Worm (Caenorhabditis elegans): ENCODE results near the gene C08E8.1.

ce11 chrV:18346080-18346479 lies 16.2 kb downstream of the C08E8.1 start:
- TF ChIP-seq hlh-13 (GFP tag; optimal IDR thresholded peaks at IDR 0.05) = no peak
- no peak for TF ChIP-seq hlh-15 (tag; optimal IDR thresholded peaks at IDR 0.05)
- TF ChIP-seq sox-4 (tag; optimal IDR thresholded peaks at IDR 0.05) = no peak
- no peak for TF ChIP-seq T23F11.4 (GFP tag; optimal IDR thresholded peaks at IDR 0.05)
- peak; percentile 99 for TF ChIP-seq elt-2 (tag; optimal IDR thresholded peaks at IDR 0.05)
- no peak for TF ChIP-seq gmeb-2 (tag; optimal IDR thresholded peaks at IDR 0.05)
- TF ChIP-seq nhr-11 (tag; optimal IDR thresholded peaks at IDR 0.05) = no peak
- no peak for TF ChIP-seq dve-1 (tag; optimal IDR thresholded peaks at IDR 0.05)

Measured in whole organism, late embryonic.